Worm (Caenorhabditis elegans) whole organism, late embryonic: Measurements from ENCODE around the gene lab-2.

ENCODE experiments used
- C08G9.2 ChIP-seq: sonication (generic microtip); optimal IDR thresholded peaks from 2 replicates; lab custom pipeline; 2016; ENCODE audit warnings: mild to moderate bottlenecking, missing genetic modification characterization, moderate library complexity, missing compliant biosample characterization
- C38D4.7 ChIP-seq: fragments of 200-800 bp; sonication (Bioruptor generic); optimal IDR thresholded peaks from 2 replicates; lab custom pipeline; 2018; ENCODE audit warnings: mild to moderate bottlenecking, missing genetic modification characterization, moderate library complexity, missing compliant biosample characterization
- K02D7.2 ChIP-seq: sonication (generic microtip); optimal IDR thresholded peaks from 2 replicates; lab custom pipeline; 2017; ENCODE audit warnings: mild to moderate bottlenecking, missing genetic modification characterization, missing compliant biosample characterization
- Y22D7AL.16 ChIP-seq: sonication (generic microtip); optimal IDR thresholded peaks from 2 replicates; lab custom pipeline; 2016; ENCODE audit warnings: missing genetic modification characterization, missing compliant biosample characterization
- ahr-1 ChIP-seq: sonication (generic microtip); optimal IDR thresholded peaks from 2 replicates; lab custom pipeline; 2016; ENCODE audit warnings: missing genetic modification characterization, missing compliant biosample characterization
- ceh-18 ChIP-seq: sonication (generic microtip); optimal IDR thresholded peaks from 2 replicates; lab custom pipeline; 2016; ENCODE audit warnings: missing genetic modification characterization, missing compliant biosample characterization
- ceh-22 ChIP-seq: sonication (generic microtip); optimal IDR thresholded peaks from 2 replicates; lab custom pipeline; 2017; ENCODE audit warnings: missing biosample characterization, missing genetic modification characterization
- ceh-30 ChIP-seq: fragments of 150-350 bp; optimal IDR thresholded peaks from 2 replicates; lab custom pipeline; 2014; ENCODE audit warnings: missing biosample characterization, missing genetic modification characterization
- ceh-34 ChIP-seq: sonication (generic microtip); optimal IDR thresholded peaks from 2 replicates; lab custom pipeline; 2016; ENCODE audit warnings: mild to moderate bottlenecking, missing genetic modification characterization, missing compliant biosample characterization
- ceh-45 ChIP-seq: fragments of 200-800 bp; sonication (Bioruptor generic); IDR thresholded peaks from 2 replicates; pipeline ENCODE4 v1.3.6; 2022; ENCODE audit warnings: missing genetic modification reagents, missing genetic modification characterization, missing compliant biosample characterization
- ceh-48 ChIP-seq: sonication (generic microtip); optimal IDR thresholded peaks from 2 replicates; lab custom pipeline; 2016; ENCODE audit warnings: missing genetic modification characterization, inconsistent platforms, missing compliant biosample characterization
- ceh-6 ChIP-seq: fragments of 200-800 bp; sonication (Bioruptor generic); optimal IDR thresholded peaks from 2 replicates; lab custom pipeline; 2018; ENCODE audit warnings: mild to moderate bottlenecking, missing genetic modification characterization, missing compliant biosample characterization
- ceh-9 ChIP-seq: sonication (generic microtip); optimal IDR thresholded peaks from 2 replicates; lab custom pipeline; 2016; ENCODE audit warnings: mild to moderate bottlenecking, missing genetic modification characterization, inconsistent platforms, missing compliant biosample characterization
- eyg-1 ChIP-seq: sonication (generic microtip); optimal IDR thresholded peaks from 2 replicates; lab custom pipeline; 2016; ENCODE audit warnings: missing genotype, missing genetic modification characterization, missing compliant biosample characterization
- fax-1 ChIP-seq: sonication (generic microtip); optimal IDR thresholded peaks from 2 replicates; lab custom pipeline; 2016; ENCODE audit warnings: missing genotype, missing genetic modification characterization, missing compliant biosample characterization
- fkh-10 ChIP-seq: fragments of 150-350 bp; optimal IDR thresholded peaks from 2 replicates; lab custom pipeline; 2014; ENCODE audit warnings: missing biosample characterization, missing genetic modification reagents, missing genetic modification characterization
- hlh-15 ChIP-seq: sonication (generic microtip); optimal IDR thresholded peaks from 2 replicates; lab custom pipeline; 2016; ENCODE audit warnings: missing genetic modification characterization, missing compliant biosample characterization
- hlh-6 ChIP-seq: sonication (generic microtip); optimal IDR thresholded peaks from 2 replicates; lab custom pipeline; 2016; ENCODE audit warnings: missing genotype, missing genetic modification characterization, missing compliant biosample characterization
- lim-6 ChIP-seq: sonication (generic microtip); optimal IDR thresholded peaks from 2 replicates; lab custom pipeline; 2016; ENCODE audit warnings: missing genetic modification characterization, missing compliant biosample characterization
- lin-11 ChIP-seq: fragments of 200-800 bp; sonication (Bioruptor generic); optimal IDR thresholded peaks from 2 replicates; lab custom pipeline; 2018; ENCODE audit warnings: mild to moderate bottlenecking, missing genetic modification characterization, missing compliant biosample characterization
- madf-2 ChIP-seq: sonication (generic microtip); optimal IDR thresholded peaks from 2 replicates; lab custom pipeline; 2017; ENCODE audit warnings: missing genetic modification characterization, missing compliant biosample characterization
- mec-3 ChIP-seq: sonication (generic microtip); optimal IDR thresholded peaks from 2 replicates; lab custom pipeline; 2016; ENCODE audit warnings: borderline replicate concordance, missing genetic modification characterization, missing compliant biosample characterization
- nhr-232 ChIP-seq: sonication (generic microtip); optimal IDR thresholded peaks from 2 replicates; lab custom pipeline; 2016; ENCODE audit warnings: missing genetic modification characterization, missing compliant biosample characterization
- npax-4 ChIP-seq: sonication (generic microtip); optimal IDR thresholded peaks from 2 replicates; lab custom pipeline; 2016; ENCODE audit warnings: missing genetic modification characterization, missing compliant biosample characterization
- odd-2 ChIP-seq: sonication (generic microtip); optimal IDR thresholded peaks from 2 replicates; lab custom pipeline; 2017; ENCODE audit warnings: antibody characterized with exemption, mild to moderate bottlenecking, missing genetic modification characterization, missing compliant biosample characterization
- pax-1 ChIP-seq: fragments of 150-350 bp; optimal IDR thresholded peaks from 2 replicates; lab custom pipeline; 2014; ENCODE audit warnings: missing biosample characterization, missing genetic modification characterization
- pha-2 ChIP-seq: sonication (generic microtip); optimal IDR thresholded peaks from 2 replicates; lab custom pipeline; 2017; ENCODE audit warnings: mild to moderate bottlenecking, missing genetic modification characterization, missing compliant biosample characterization
- pha-4 ChIP-seq: fragments of 150-350 bp; optimal IDR thresholded peaks from 2 replicates; lab custom pipeline; 2018; ENCODE audit warnings: missing biosample characterization, missing genetic modification reagents, missing genetic modification characterization
- pros-1 ChIP-seq: fragments of 150-350 bp; optimal IDR thresholded peaks from 2 replicates; lab custom pipeline; 2014; ENCODE audit warnings: missing biosample characterization, missing genetic modification reagents, missing genetic modification characterization
- ref-2 ChIP-seq: sonication (generic microtip); optimal IDR thresholded peaks from 2 replicates; lab custom pipeline; 2016; ENCODE audit warnings: missing genetic modification characterization, missing compliant biosample characterization
- sdc-2 ChIP-seq: sonication (generic microtip); optimal IDR thresholded peaks from 2 replicates; lab custom pipeline; 2016; ENCODE audit warnings: missing genotype, missing genetic modification characterization, missing compliant biosample characterization
- sox-4 ChIP-seq: sonication (generic microtip); optimal IDR thresholded peaks from 2 replicates; lab custom pipeline; 2017; ENCODE audit warnings: mild to moderate bottlenecking, missing genetic modification characterization, inconsistent platforms, missing compliant biosample characterization
- tbx-7 ChIP-seq: sonication (generic microtip); optimal IDR thresholded peaks from 2 replicates; lab custom pipeline; 2016; ENCODE audit warnings: missing genotype, missing genetic modification characterization, missing compliant biosample characterization
- unc-3 ChIP-seq, 2 experiments: fragments of 200-800 bp in 1 of 2; sonication (Bioruptor generic) in 1 of 2; sonication (generic microtip) in 1 of 2; conservative IDR thresholded peaks in 1 of 2; optimal IDR thresholded peaks in 1 of 2; 2 replicates each; pipeline versions ENCODE4 v1.3.6 to Lab custom; 2016 to 2022; ENCODE audit warnings: missing compliant biosample characterization in 2 of 2, missing genetic modification characterization in 2 of 2, missing genetic modification reagents in 1 of 2
- unc-86 ChIP-seq: sonication (generic microtip); optimal IDR thresholded peaks from 2 replicates; lab custom pipeline; 2016; ENCODE audit warnings: missing genetic modification characterization, missing compliant biosample characterization

Gene lab-2

ce11 chrIII:7314473-7314872 is 14.9 kb downstream of the lab-2 start:
- TF ChIP-seq ceh-18 (tag; lab: Kevin White, UChicago): no peak
- no peak for TF ChIP-seq nhr-232 (tag; lab: Kevin White, UChicago)
- TF ChIP-seq ceh-22 (tag; lab: Kevin White, UChicago): no peak
- TF ChIP-seq ahr-1: no peak
- no peak for TF ChIP-seq tbx-7
- TF ChIP-seq lin-11 (tag; lab: Kevin White, UChicago): no peak
- no peak for TF ChIP-seq unc-3 (GFP tag; conservative IDR thresholded peaks at IDR 0.05; lab: Robert Waterston, UW)
- TF ChIP-seq unc-3 (tag; optimal IDR thresholded peaks at IDR 0.05; lab: Kevin White, UChicago): no peak
- TF ChIP-seq fkh-10: no peak
- no peak for TF ChIP-seq hlh-15 (tag; lab: Kevin White, UChicago)
- no peak for TF ChIP-seq madf-2 (tag; lab: Kevin White, UChicago)
- no peak for TF ChIP-seq ceh-48 (tag; lab: Kevin White, UChicago)
- TF ChIP-seq pha-4 (tag; lab: Kevin White, UChicago): no peak
- no peak for TF ChIP-seq eyg-1 (tag; lab: Kevin White, UChicago)
- TF ChIP-seq pros-1: no peak
- TF ChIP-seq fax-1 (tag; lab: Kevin White, UChicago): no peak
- no peak for TF ChIP-seq sox-4 (tag; lab: Kevin White, UChicago)
- no peak for TF ChIP-seq pha-2
- TF ChIP-seq, all 69 proteins: peak for 0

ce11 chrIII:7310662-7311340 is 18.6 kb downstream of the lab-2 start, which contains the start of the genes F56C9.6 and F56C9.3:
Gene F56C9.6, minus strand, starts transcription at chrIII:7310773.
Gene F56C9.3, plus strand, starts transcription at chrIII:7311290.
- TF ChIP-seq lin-11 (tag; lab: Kevin White, UChicago): no peak
- TF ChIP-seq ceh-45 (GFP tag; lab: Robert Waterston, UW): no peak
- no peak for TF ChIP-seq pha-4 (tag; lab: Kevin White, UChicago)
- no peak for TF ChIP-seq hlh-6 (tag; lab: Kevin White, UChicago)
- no peak for TF ChIP-seq sox-4 (tag; lab: Kevin White, UChicago)
- TF ChIP-seq lim-6 (tag; lab: Kevin White, UChicago): no peak
- TF ChIP-seq nhr-232 (tag; lab: Kevin White, UChicago): no peak
- no peak for TF ChIP-seq ref-2 (tag; lab: Kevin White, UChicago)
- TF ChIP-seq K02D7.2 (tag; lab: Kevin White, UChicago): no peak
- TF ChIP-seq C38D4.7 (GFP tag; lab: Kevin White, UChicago): no peak
- TF ChIP-seq mec-3: no peak
- no peak for TF ChIP-seq madf-2 (tag; lab: Kevin White, UChicago)
- TF ChIP-seq unc-86 (tag; lab: Kevin White, UChicago): no peak
- no peak for TF ChIP-seq tbx-7
- no peak for TF ChIP-seq sdc-2 (tag; lab: Kevin White, UChicago)
- TF ChIP-seq ceh-30: no peak
- no peak for TF ChIP-seq ceh-34 (tag; lab: Kevin White, UChicago)
- TF ChIP-seq ceh-6: no peak
- TF ChIP-seq Y22D7AL.16 (tag; lab: Kevin White, UChicago): no peak
- no peak for TF ChIP-seq C08G9.2 (tag; lab: Kevin White, UChicago)

DNA sequence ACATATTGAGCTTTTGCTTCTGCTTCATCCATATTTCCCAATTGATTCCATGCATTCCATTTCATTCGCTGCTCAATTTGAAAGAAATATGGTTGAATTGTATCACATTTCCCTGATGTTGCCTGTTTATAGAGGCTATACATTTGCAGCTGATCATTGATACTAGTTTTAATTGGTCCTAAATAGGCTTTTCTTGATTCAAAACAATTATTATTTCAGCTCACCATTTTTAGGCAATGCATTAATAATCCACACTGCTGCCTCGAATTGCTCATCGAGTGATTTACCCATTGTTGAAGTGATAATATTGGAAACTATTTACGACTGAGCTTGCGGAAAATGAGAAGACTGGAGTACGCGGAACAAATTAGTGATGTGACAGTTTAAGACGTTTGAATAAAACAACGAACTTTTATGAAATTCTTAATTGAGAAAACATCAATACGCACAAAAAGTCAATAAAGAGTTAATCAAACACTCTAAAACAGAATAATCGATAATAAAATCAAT is 20.8 kb downstream of the lab-2 start, which contains the start of gene acbp-4:
acbp-4 (minus strand) TSS at position 510 of the 510 bp plus-strand sequence.
- no peak for TF ChIP-seq hlh-6 (tag; lab: Kevin White, UChicago)
- no peak for TF ChIP-seq pax-1
- no peak for TF ChIP-seq fax-1 (tag; lab: Kevin White, UChicago)
- no peak for TF ChIP-seq ceh-6
- TF ChIP-seq lim-6 (tag; lab: Kevin White, UChicago): no peak
- TF ChIP-seq C38D4.7 (GFP tag; lab: Kevin White, UChicago): no peak
- TF ChIP-seq ceh-9 (tag; lab: Kevin White, UChicago): no peak
- no peak for TF ChIP-seq fkh-10
- TF ChIP-seq ref-2 (tag; lab: Kevin White, UChicago): no peak
- TF ChIP-seq odd-2 (tag; lab: Kevin White, UChicago): no peak
- no peak for TF ChIP-seq C08G9.2 (tag; lab: Kevin White, UChicago)
- no peak for TF ChIP-seq npax-4 (tag; lab: Kevin White, UChicago)
- TF ChIP-seq hlh-15 (tag; lab: Kevin White, UChicago): no peak
- no peak for TF ChIP-seq pros-1
